Worm (Caenorhabditis elegans): ENCODE measurements around the gene srh-109.

The srh-109 gene

ce11 chrV:17212743-17213142 is 7.5 kb downstream of the srh-109 start, which contains the start of gene srh-113:
srh-113 (plus strand) TSS chrV:17213043.
- TF ChIP-seq nhr-19 (GFP tag; conservative IDR thresholded peaks at IDR 0.05): no peak
- TF ChIP-seq F16B12.6 (tag; optimal IDR thresholded peaks at IDR 0.05): no peak
- no peak for TF ChIP-seq C16A3.4 (tag; optimal IDR thresholded peaks at IDR 0.05)
- no peak for TF ChIP-seq elt-3 (tag; optimal IDR thresholded peaks at IDR 0.05)
- TF ChIP-seq pqm-1 (tag; optimal IDR thresholded peaks at IDR 0.05): no peak
- TF ChIP-seq efl-1 (optimal IDR thresholded peaks at IDR 0.05): no peak
- TF ChIP-seq efl-1 (GFP tag; optimal IDR thresholded peaks at IDR 0.05 in 1 of 2): no peak
- no peak for TF ChIP-seq ama-1 (optimal IDR thresholded peaks at IDR 0.05)
- TF ChIP-seq hlh-17 (GFP tag; optimal IDR thresholded peaks at IDR 0.05; ENCODE audit: borderline replicate concordance): no peak
- TF ChIP-seq ets-5 (GFP tag; IDR thresholded peaks at IDR 0.05): no peak
- TF ChIP-seq ceh-8 (GFP tag; optimal IDR thresholded peaks at IDR 0.05): no peak
- TF ChIP-seq C04F5.9 (tag; optimal IDR thresholded peaks at IDR 0.05): no peak
- TF ChIP-seq Y116A8C.19 (tag; optimal IDR thresholded peaks at IDR 0.05; ENCODE audit: borderline replicate concordance): no peak

DNA sequence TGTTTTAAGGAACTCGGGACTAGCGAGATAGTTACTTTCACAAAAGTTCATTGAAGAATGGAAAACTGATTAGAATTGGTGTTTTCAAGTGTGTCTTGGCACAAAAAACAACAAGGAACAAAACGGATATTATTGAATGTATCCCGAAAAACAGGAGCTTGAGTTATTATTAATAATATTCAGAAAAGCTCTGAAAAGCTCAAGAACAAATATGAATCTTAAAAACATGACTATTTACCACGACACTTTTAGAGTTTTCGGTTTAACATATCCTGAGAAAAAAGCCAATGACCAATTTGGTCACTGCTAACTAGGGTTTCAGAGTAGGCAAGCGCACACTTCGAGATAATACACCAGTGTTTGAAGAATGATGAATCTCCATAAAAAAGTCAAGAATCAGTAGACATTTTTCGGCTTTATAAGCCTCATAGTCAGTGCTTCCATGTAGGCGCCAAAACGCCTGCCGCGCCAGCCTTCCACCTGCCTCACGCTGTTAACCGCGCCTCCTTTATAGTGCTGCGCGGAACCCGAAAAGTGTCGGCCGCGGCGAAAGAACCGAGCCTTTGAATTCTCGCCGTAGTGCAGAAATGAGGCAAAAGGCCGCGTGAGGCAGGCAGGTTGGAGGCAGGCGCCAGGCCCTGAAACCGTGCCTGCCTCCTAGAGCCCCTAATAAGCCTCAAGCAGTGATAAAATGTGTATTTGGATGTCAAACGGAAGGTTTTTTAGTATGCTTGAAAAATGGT is 8.1 kb downstream of the srh-109 start, which contains the start of gene srh-236:
TSS of gene srh-236 (minus strand) at position 51 of the 743 bp plus-strand sequence.
- TF ChIP-seq ces-1 (GFP tag; optimal IDR thresholded peaks at IDR 0.05): no peak
- TF ChIP-seq nhr-71 (tag; optimal IDR thresholded peaks at IDR 0.05): no peak
- no peak for TF ChIP-seq pax-3 (tag; optimal IDR thresholded peaks at IDR 0.05)
- no peak for TF ChIP-seq aly-2 (tag; optimal IDR thresholded peaks at IDR 0.05)
- no peak for TF ChIP-seq snu-23 (GFP tag; optimal IDR thresholded peaks at IDR 0.05)
- no peak for TF ChIP-seq nhr-11 (tag; optimal IDR thresholded peaks at IDR 0.05)
- no peak for TF ChIP-seq unc-130 (tag; optimal IDR thresholded peaks at IDR 0.05)
- no peak for TF ChIP-seq nhr-20 (tag; optimal IDR thresholded peaks at IDR 0.05)
- TF ChIP-seq zip-4 (GFP tag; optimal IDR thresholded peaks at IDR 0.05): no peak
- TF ChIP-seq nhr-237 (tag; optimal IDR thresholded peaks at IDR 0.05): no peak
- no peak for TF ChIP-seq lin-13 (GFP tag; optimal IDR thresholded peaks at IDR 0.05)
- no peak for TF ChIP-seq dpl-1 (GFP tag; optimal IDR thresholded peaks at IDR 0.05)
- TF ChIP-seq swsn-7 (tag; optimal IDR thresholded peaks at IDR 0.05): no peak

DNA sequence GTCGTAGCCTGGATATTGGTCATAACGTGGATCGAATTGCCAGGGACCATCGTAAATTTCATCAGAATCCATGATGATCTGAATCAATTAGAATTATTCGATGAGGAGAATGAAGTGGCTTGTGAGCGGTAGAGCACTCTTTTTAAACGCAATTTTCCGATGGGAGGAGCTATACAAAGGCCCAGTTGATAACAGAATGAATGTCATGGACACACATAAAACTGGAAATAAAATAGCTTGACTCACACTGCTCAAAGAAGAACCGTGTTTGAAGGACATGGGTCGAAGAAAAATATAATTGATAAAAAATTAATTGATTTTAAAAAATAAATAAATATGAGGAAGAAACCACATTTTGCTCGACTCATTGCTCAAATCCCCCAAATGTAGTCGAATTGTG is 12.2 kb downstream of the srh-109 start, which contains the start of gene Y68A4A.13:
TSS of gene Y68A4A.13 (minus strand) at position 101 of the 400 bp plus-strand sequence.
- TF ChIP-seq nhr-85 (tag) (no peak), unc-98 (GFP tag; IDR thresholded peaks at IDR 0.05) (no peak), lir-3 (tag; optimal IDR thresholded peaks at IDR 0.05; ENCODE audit: poor library complexity) (no peak), jun-1 (tag; optimal IDR thresholded peaks at IDR 0.05) (no peak), hlh-4 (tag; optimal IDR thresholded peaks at IDR 0.05) (no peak), irx-1 (tag; optimal IDR thresholded peaks at IDR 0.05) (no peak), nhr-12 (tag; optimal IDR thresholded peaks at IDR 0.05) (no peak), lsy-2 (tag; optimal IDR thresholded peaks at IDR 0.05) (no peak), ztf-11 (tag; optimal IDR thresholded peaks at IDR 0.05) (no peak), xbp-1 (tag; optimal IDR thresholded peaks at IDR 0.05) (no peak), fkh-10 (GFP tag; optimal IDR thresholded peaks at IDR 0.05) (no peak), elt-3 (tag; optimal IDR thresholded peaks at IDR 0.05) (no peak)

DNA sequence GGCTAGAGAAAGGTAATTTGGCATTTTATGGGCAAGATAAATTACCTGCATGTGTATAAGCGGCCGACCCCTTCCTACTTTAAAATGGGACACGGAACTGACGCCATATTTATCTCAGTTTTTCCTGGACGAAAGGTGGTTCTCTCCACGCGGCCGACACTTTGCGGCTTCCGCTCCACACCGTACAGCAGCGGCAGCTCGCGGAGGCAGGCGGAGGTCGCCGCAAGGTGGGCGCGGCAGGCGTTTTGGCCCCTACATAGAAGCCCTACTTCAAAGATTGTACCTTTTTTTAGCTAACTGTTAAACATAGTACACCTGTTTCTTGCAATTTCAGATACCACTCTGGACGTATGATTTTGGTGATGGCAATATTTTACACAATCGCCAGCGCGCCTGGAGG is 13.8 kb downstream of the srh-109 start:
- TF ChIP-seq ztf-11 (tag; optimal IDR thresholded peaks at IDR 0.05): no peak
- no peak for TF ChIP-seq zip-4 (GFP tag; optimal IDR thresholded peaks at IDR 0.05)
- TF ChIP-seq nhr-12 (tag; optimal IDR thresholded peaks at IDR 0.05): no peak
- TF ChIP-seq dpl-1 (GFP tag; optimal IDR thresholded peaks at IDR 0.05): no peak
- no peak for TF ChIP-seq dsc-1 (tag; optimal IDR thresholded peaks at IDR 0.05)
- TF ChIP-seq sptf-1 (tag; optimal IDR thresholded peaks at IDR 0.05): no peak
- TF ChIP-seq unc-62 (GFP tag; optimal IDR thresholded peaks at IDR 0.05): no peak
- no peak for TF ChIP-seq sox-4 (tag; optimal IDR thresholded peaks at IDR 0.05)
- no peak for TF ChIP-seq hpl-2 (GFP tag; optimal IDR thresholded peaks at IDR 0.05)
